Fruit fly (Drosophila melanogaster) whole organism, embryonic: ENCODE results near the gene CG9483.

ENCODE experiments used
- Aef1 ChIP-seq: fragments of 200-800 bp; sonication (Bioruptor generic); IDR thresholded peaks from 3 replicates; pipeline ENCODE4 v1.3.6; 2022; ENCODE audit warnings: missing biosample characterization, missing genetic modification characterization
- CG10565 ChIP-seq: fragments of 200-800 bp; sonication (Bioruptor generic); optimal IDR thresholded peaks from 3 replicates; lab custom pipeline; 2016; ENCODE audit warnings: missing biosample characterization, mild to moderate bottlenecking, missing genetic modification characterization
- CG11085 ChIP-seq: fragments of 200-800 bp; sonication (Bioruptor generic); IDR thresholded peaks from 2 replicates; pipeline ENCODE4 v1.3.6; 2022; ENCODE audit warnings: missing biosample characterization, missing genetic modification characterization
- CG11456 ChIP-seq: fragments of 200-800 bp; sonication (Bioruptor generic); IDR thresholded peaks from 3 replicates; pipeline ENCODE4 v1.3.6; 2022; ENCODE audit warnings: missing biosample characterization, missing genetic modification characterization
- CG11504 ChIP-seq: fragments of 200-800 bp; sonication (Bioruptor generic); optimal IDR thresholded peaks from 3 replicates; lab custom pipeline; 2019; ENCODE audit warnings: missing biosample characterization, mild to moderate bottlenecking, missing genetic modification characterization, moderate library complexity
- CG13296 ChIP-seq: fragments of 200-800 bp; sonication (Bioruptor generic); optimal IDR thresholded peaks from 3 replicates; lab custom pipeline; 2018; ENCODE audit warnings: missing biosample characterization, mild to moderate bottlenecking, missing genetic modification characterization
- CG13424 ChIP-seq: fragments of 200-800 bp; sonication (Bioruptor generic); optimal IDR thresholded peaks from 2 replicates; lab custom pipeline; 2019; ENCODE audit warnings: missing biosample characterization, mild to moderate bottlenecking, missing genetic modification characterization, moderate library complexity
- CG14667 ChIP-seq: fragments of 200-800 bp; sonication (Bioruptor generic); IDR thresholded peaks from 2 replicates; pipeline ENCODE4 v1.3.6; 2022; ENCODE audit warnings: missing biosample characterization, missing genetic modification characterization
- CG16813 ChIP-seq: fragments of 200-800 bp; sonication (Bioruptor generic); IDR thresholded peaks from 3 replicates; pipeline ENCODE4 v1.3.6; 2022; ENCODE audit warnings: missing biosample characterization, missing genetic modification characterization; ENCODE audit not compliant: partially characterized antibody
- CG17186 ChIP-seq: fragments of 200-800 bp; sonication (Bioruptor generic); optimal IDR thresholded peaks from 3 replicates; lab custom pipeline; 2017; ENCODE audit warnings: missing biosample characterization, missing genetic modification reagents, missing genetic modification characterization
- CG18619 ChIP-seq: fragments of 200-800 bp; sonication (Bioruptor generic); optimal IDR thresholded peaks from 3 replicates; lab custom pipeline; 2017; ENCODE audit warnings: missing biosample characterization, mild to moderate bottlenecking, missing genetic modification characterization
- CG2202 ChIP-seq: fragments of 200-800 bp; sonication (Bioruptor generic); optimal IDR thresholded peaks from 2 replicates; lab custom pipeline; 2018; ENCODE audit warnings: missing biosample characterization, mild to moderate bottlenecking, missing genetic modification characterization
- CG2875 ChIP-seq: fragments of 200-800 bp; sonication (Bioruptor generic); optimal IDR thresholded peaks from 2 replicates; lab custom pipeline; 2017; ENCODE audit warnings: missing biosample characterization, mild to moderate bottlenecking, missing genetic modification characterization, missing genetic modification reagents
- CG2889 ChIP-seq: fragments of 200-800 bp; sonication (Bioruptor generic); IDR thresholded peaks from 3 replicates; pipeline ENCODE4 v1.3.6; 2022; ENCODE audit warnings: missing biosample characterization, missing genetic modification characterization
- CG30020 ChIP-seq: fragments of 200-800 bp; optimal IDR thresholded peaks from 2 replicates; lab custom pipeline; 2019; ENCODE audit warnings: missing biosample characterization, mild to moderate bottlenecking, missing genetic modification characterization, moderate library complexity
- CG31388 ChIP-seq: fragments of 200-800 bp; sonication (Bioruptor generic); optimal IDR thresholded peaks from 2 replicates; lab custom pipeline; 2016; ENCODE audit warnings: missing biosample characterization, missing genetic modification characterization
- CG4360 ChIP-seq: fragments of 200-800 bp; sonication (Bioruptor generic); IDR thresholded peaks from 2 replicates; pipeline ENCODE4 v1.3.6; 2022; ENCODE audit warnings: missing biosample characterization, missing genetic modification characterization
- CG5953 ChIP-seq: fragments of 200-800 bp; sonication (Bioruptor generic); IDR thresholded peaks from 2 replicates; pipeline ENCODE4 v1.3.6; 2022; ENCODE audit warnings: missing biosample characterization, missing genetic modification characterization
- CG7357 ChIP-seq: fragments of 200-800 bp; sonication (Bioruptor generic); IDR thresholded peaks from 3 replicates; pipeline ENCODE4 v1.3.6; 2022; ENCODE audit warnings: missing biosample characterization, missing genetic modification characterization
- CG9797 ChIP-seq: fragments of 200-800 bp; sonication (Bioruptor generic); optimal IDR thresholded peaks from 3 replicates; lab custom pipeline; 2018; ENCODE audit warnings: missing biosample characterization, mild to moderate bottlenecking, missing genetic modification characterization
- CG9876 ChIP-seq: fragments of 200-800 bp; sonication (Bioruptor generic); optimal IDR thresholded peaks from 2 replicates; lab custom pipeline; 2016; ENCODE audit warnings: missing biosample characterization, missing genetic modification characterization
- Camta ChIP-seq: fragments of 200-800 bp; sonication (Bioruptor generic); optimal IDR thresholded peaks from 2 replicates; lab custom pipeline; 2016; ENCODE audit warnings: missing biosample characterization, missing genetic modification characterization
- Dll ChIP-seq: fragments of 200-800 bp; sonication (Bioruptor generic); IDR thresholded peaks from 4 replicates; pipeline ENCODE4 v1.3.6; 2022; ENCODE audit warnings: missing biosample characterization, missing genetic modification characterization; ENCODE audit not compliant: partially characterized antibody
- Drgx ChIP-seq: fragments of 200-800 bp; sonication (Bioruptor generic); IDR thresholded peaks from 2 replicates; pipeline ENCODE4 v1.3.6; 2022; ENCODE audit warnings: missing biosample characterization, missing genetic modification characterization
- E2f2 ChIP-seq: fragments of 200-800 bp; sonication (Bioruptor generic); IDR thresholded peaks from 2 replicates; pipeline ENCODE4 v1.3.6; 2022; ENCODE audit warnings: missing biosample characterization, missing genetic modification characterization
- Eip74EF ChIP-seq, 2 experiments: fragments of 200-800 bp in 1 of 2; fragments of >200 bp in 1 of 2; sonication (Bioruptor generic) in 1 of 2; optimal IDR thresholded peaks; 2 replicates each; lab custom pipeline; 2017 to 2019; ENCODE audit warnings: missing biosample characterization in 2 of 2, missing genetic modification characterization in 2 of 2, mild to moderate bottlenecking in 1 of 2, moderate library complexity in 1 of 2
- Ets97D ChIP-seq: fragments of 200-800 bp; sonication (Bioruptor generic); optimal IDR thresholded peaks from 3 replicates; lab custom pipeline; 2016; ENCODE audit warnings: missing biosample characterization, missing genetic modification characterization
- HLH3B ChIP-seq: fragments of 200-800 bp; sonication (Bioruptor generic); IDR thresholded peaks from 2 replicates; pipeline ENCODE4 v1.3.6; 2022; ENCODE audit warnings: missing biosample characterization, missing genetic modification characterization
- HLH4C ChIP-seq: fragments of 200-800 bp; sonication (Bioruptor generic); IDR thresholded peaks from 3 replicates; pipeline ENCODE4 v1.3.6; 2022; ENCODE audit warnings: missing biosample characterization, missing genetic modification characterization; ENCODE audit not compliant: partially characterized antibody
- HmgZ ChIP-seq: fragments of 200-800 bp; sonication (Bioruptor generic); optimal IDR thresholded peaks from 2 replicates; lab custom pipeline; 2018; ENCODE audit warnings: missing biosample characterization, mild to moderate bottlenecking, missing genetic modification characterization
- Hr78 ChIP-seq, 2 experiments: fragments of 200-800 bp in 1 of 2; fragments of >200 bp in 1 of 2; sonication (Bioruptor generic) in 1 of 2; optimal IDR thresholded peaks; 2 replicates each; lab custom pipeline; 2017 to 2019; ENCODE audit warnings: missing biosample characterization in 2 of 2, missing genetic modification characterization in 2 of 2, mild to moderate bottlenecking in 1 of 2, moderate library complexity in 1 of 2
- Max ChIP-seq: fragments of 200-800 bp; sonication (Bioruptor generic); optimal IDR thresholded peaks from 2 replicates; lab custom pipeline; 2016; ENCODE audit warnings: missing biosample characterization, mild to moderate bottlenecking, missing genetic modification characterization
- Myb ChIP-seq: fragments of 200-800 bp; sonication (Bioruptor generic); optimal IDR thresholded peaks from 2 replicates; lab custom pipeline; 2016; ENCODE audit warnings: missing biosample characterization, missing genetic modification characterization
- Neu2 ChIP-seq: fragments of 200-800 bp; sonication (Bioruptor generic); optimal IDR thresholded peaks from 3 replicates; lab custom pipeline; 2016; ENCODE audit warnings: missing biosample characterization, missing genetic modification characterization, borderline replicate concordance
- Oli ChIP-seq: fragments of 200-800 bp; sonication (Bioruptor generic); optimal IDR thresholded peaks from 2 replicates; lab custom pipeline; 2018; ENCODE audit warnings: missing biosample characterization, mild to moderate bottlenecking, missing genetic modification characterization, moderate library complexity
- Sin3A ChIP-seq: fragments of >200 bp; optimal IDR thresholded peaks from 2 replicates; lab custom pipeline; 2018
- Six4 ChIP-seq: fragments of 200-800 bp; sonication (Bioruptor generic); optimal IDR thresholded peaks from 2 replicates; lab custom pipeline; 2016; ENCODE audit warnings: missing biosample characterization, missing genetic modification characterization
- emc ChIP-seq: fragments of 200-800 bp; sonication (Bioruptor generic); optimal IDR thresholded peaks from 2 replicates; lab custom pipeline; 2016; ENCODE audit warnings: missing biosample characterization, missing genetic modification characterization
- pfk ChIP-seq: fragments of 200-800 bp; sonication (Bioruptor generic); optimal IDR thresholded peaks from 2 replicates; lab custom pipeline; 2018; ENCODE audit warnings: missing biosample characterization, mild to moderate bottlenecking, missing genetic modification characterization, moderate library complexity
- prd ChIP-seq, 3 experiments: fragments of >200 bp in 2 of 3; fragments of 200-800 bp in 1 of 3; sonication (Bioruptor generic) in 1 of 3; optimal IDR thresholded peaks in 2 of 3; IDR thresholded peaks in 1 of 3; 2 replicates in 2 of 3; 3 replicates in 1 of 3; pipeline versions ENCODE4 v1.3.6 to Lab custom; 2017 to 2022; ENCODE audit warnings: missing biosample characterization in 1 of 3, missing genetic modification characterization in 1 of 3
- pros ChIP-seq: fragments of 200-800 bp; sonication (Bioruptor generic); optimal IDR thresholded peaks from 3 replicates; lab custom pipeline; 2019; ENCODE audit warnings: missing biosample characterization, mild to moderate bottlenecking, missing genetic modification characterization, moderate library complexity
- pum ChIP-seq: fragments of 200-800 bp; sonication (Bioruptor generic); optimal IDR thresholded peaks from 2 replicates; lab custom pipeline; 2016; ENCODE audit warnings: missing biosample characterization, missing genetic modification characterization
- sc ChIP-seq, 3 experiments: fragments of >200 bp in 2 of 3; fragments of 200-800 bp in 1 of 3; sonication (Bioruptor generic) in 1 of 3; optimal IDR thresholded peaks; 2 replicates in 2 of 3; 3 replicates in 1 of 3; lab custom pipeline; 2017; ENCODE audit warnings: mild to moderate bottlenecking in 1 of 3, missing biosample characterization in 1 of 3, missing genetic modification characterization in 1 of 3, missing genetic modification reagents in 1 of 3
- schlank ChIP-seq: fragments of 200-800 bp; sonication (Bioruptor generic); optimal IDR thresholded peaks from 2 replicates; lab custom pipeline; 2018; ENCODE audit warnings: missing biosample characterization, mild to moderate bottlenecking, missing genetic modification characterization
- sd ChIP-seq: fragments of 200-800 bp; sonication (Bioruptor generic); optimal IDR thresholded peaks from 3 replicates; lab custom pipeline; 2018; ENCODE audit warnings: missing biosample characterization, mild to moderate bottlenecking, missing genetic modification characterization, moderate library complexity
- stc ChIP-seq: fragments of 200-800 bp; sonication (Bioruptor generic); IDR thresholded peaks from 2 replicates; pipeline ENCODE4 v1.3.6; 2022; ENCODE audit warnings: missing biosample characterization, missing genetic modification characterization
- tap ChIP-seq: fragments of 200-800 bp; optimal IDR thresholded peaks from 3 replicates; lab custom pipeline; 2019; ENCODE audit warnings: missing biosample characterization, mild to moderate bottlenecking, missing genetic modification characterization, moderate library complexity
- trh ChIP-seq: fragments of 200-800 bp; sonication (Bioruptor generic); optimal IDR thresholded peaks from 2 replicates; lab custom pipeline; 2016; ENCODE audit warnings: missing biosample characterization, missing genetic modification characterization
- ttk ChIP-seq: fragments of 200-800 bp; sonication (Bioruptor generic); IDR thresholded peaks from 2 replicates; pipeline ENCODE4 v2.1.2; 2022; ENCODE audit warnings: missing biosample characterization, missing genetic modification characterization
- twi ChIP-seq: fragments of 200-800 bp; optimal IDR thresholded peaks from 2 replicates; lab custom pipeline; 2019; ENCODE audit warnings: missing biosample characterization, mild to moderate bottlenecking, missing genetic modification characterization, moderate library complexity
- unpg ChIP-seq: fragments of 200-800 bp; sonication (Bioruptor generic); optimal IDR thresholded peaks from 3 replicates; lab custom pipeline; 2018; ENCODE audit warnings: missing biosample characterization, mild to moderate bottlenecking, missing genetic modification characterization, moderate library complexity

The CG9483 gene

dm6 chr2L:8859839-8860238 lies 6.7 kb upstream of the CG9483 start (continued):
- TF ChIP-seq stc (GFP tag; lab: Robert Waterston, UW) (no peak), trh (GFP tag; lab: Kevin White, UChicago) (peak; percentile 0), pum (GFP tag; lab: Kevin White, UChicago) (no peak), Aef1 (GFP tag; lab: Robert Waterston, UW) (no peak), Oli (tag; lab: Kevin White, UChicago) (no peak), CG2202 (tag; lab: Kevin White, UChicago) (peak; percentile 58), emc (no peak), Ets97D (no peak), CG5953 (GFP tag; lab: Robert Waterston, UW) (no peak), Sin3A (lab: Kevin White, UChicago) (no peak), CG13296 (GFP tag; lab: Kevin White, UChicago) (no peak), CG18619 (no peak), unpg (GFP tag; lab: Kevin White, UChicago) (peak; percentile 46), pros (no peak), CG11456 (GFP tag; lab: Robert Waterston, UW) (no peak), pfk (GFP tag; lab: Kevin White, UChicago) (no peak), CG16813 (GFP tag; lab: Robert Waterston, UW) (no peak), Eip74EF (GFP tag; optimal IDR thresholded peaks at IDR 0.05; lab: Kevin White, UChicago) (no peak), Hr78 (GFP tag; optimal IDR thresholded peaks at IDR 0.05; lab: Kevin White, UChicago) (no peak), prd (optimal IDR thresholded peaks at IDR 0.05; lab: Kevin White, UChicago) (no peak), prd (GFP tag; IDR thresholded peaks at IDR 0.05; lab: Robert Waterston, UW) (no peak), schlank (peak; percentile 34), Dll (no peak), CG31388 (no peak), ttk (GFP tag; lab: Robert Waterston, UW) (no peak), CG7357 (no peak), CG10565 (no peak), CG11085 (no peak), CG9876 (GFP tag; lab: Kevin White, UChicago) (no peak), CG17186 (GFP tag; lab: Kevin White, UChicago) (no peak), CG2889 (GFP tag; lab: Robert Waterston, UW) (no peak), CG14667 (GFP tag; lab: Robert Waterston, UW) (no peak), Camta (GFP tag; lab: Kevin White, UChicago) (no peak), E2f2 (GFP tag; lab: Robert Waterston, UW) (no peak), sd (tag; lab: Kevin White, UChicago) (no peak), Max (GFP tag; lab: Kevin White, UChicago) (no peak), CG4360 (GFP tag; lab: Robert Waterston, UW) (no peak), CG9797 (no peak), HLH4C (GFP tag; lab: Robert Waterston, UW) (no peak), HLH3B (GFP tag; lab: Robert Waterston, UW) (no peak), tap (tag; lab: Kevin White, UChicago) (no peak), sc (optimal IDR thresholded peaks at IDR 0.05; lab: Kevin White, UChicago) (no peak), sc (GFP tag; optimal IDR thresholded peaks at IDR 0.05; lab: Kevin White, UChicago) (no peak), CG30020 (no peak), HmgZ (tag; lab: Kevin White, UChicago) (no peak), CG13424 (tag; lab: Kevin White, UChicago) (no peak), CG2875 (GFP tag; lab: Kevin White, UChicago) (peak; percentile 43), Six4 (GFP tag; lab: Kevin White, UChicago) (no peak), twi (tag; lab: Kevin White, UChicago) (peak; percentile 6), Neu2 (GFP tag; lab: Kevin White, UChicago) (no peak), Drgx (GFP tag; lab: Robert Waterston, UW) (no peak), CG11504 (tag; lab: Kevin White, UChicago) (no peak), Myb (no peak)
